Worm (Caenorhabditis elegans) whole organism, young adult: ENCODE results near the gene C11E4.7.
A peak's percentile ranks its signal among the peaks of the same experiment; 100 is the strongest.

Experiments
- B0019.2 ChIP-seq: fragments of 200-800 bp; sonication (Bioruptor generic); conservative IDR thresholded peaks from 2 replicates; pipeline ENCODE4 v1.3.6; 2022; ENCODE audit warnings: missing genetic modification reagents, missing genetic modification characterization, missing compliant biosample characterization
- B0035.1 ChIP-seq: sonication (generic microtip); optimal IDR thresholded peaks from 2 replicates; lab custom pipeline; 2016; ENCODE audit warnings: missing genetic modification characterization, mild to moderate bottlenecking, missing compliant biosample characterization, missing genotype, missing genetic modification reagents
- D2030.7 ChIP-seq: fragments of 200-800 bp; sonication (Bioruptor generic); IDR thresholded peaks from 2 replicates; pipeline ENCODE4 v1.3.6; 2022; ENCODE audit warnings: missing genetic modification reagents, missing genetic modification characterization, missing compliant biosample characterization
- F39B2.1 ChIP-seq: fragments of 200-800 bp; sonication (Bioruptor generic); IDR thresholded peaks from 2 replicates; pipeline ENCODE4 v1.3.6; 2022; ENCODE audit warnings: missing genetic modification reagents, missing genetic modification characterization, missing compliant biosample characterization
- F52B5.7 ChIP-seq: sonication (generic microtip); optimal IDR thresholded peaks from 2 replicates; lab custom pipeline; 2016; ENCODE audit warnings: mild to moderate bottlenecking, missing genetic modification characterization, missing compliant biosample characterization
- F55B11.4 ChIP-seq: sonication (generic microtip); optimal IDR thresholded peaks from 2 replicates; lab custom pipeline; 2016; ENCODE audit warnings: missing compliant biosample characterization, missing genetic modification characterization, borderline replicate concordance; ENCODE audit not compliant: insufficient read depth
- T07F8.4 ChIP-seq: sonication (generic microtip); optimal IDR thresholded peaks from 2 replicates; lab custom pipeline; 2016; ENCODE audit warnings: mild to moderate bottlenecking, missing genetic modification characterization, moderate library complexity, missing compliant biosample characterization
- Y53G8AR.9 ChIP-seq: fragments of 200-800 bp; sonication (Bioruptor generic); conservative IDR thresholded peaks from 2 replicates; pipeline ENCODE4 v1.3.6; 2022; ENCODE audit warnings: missing genetic modification reagents, missing genetic modification characterization, missing compliant biosample characterization
- Y56A3A.18 ChIP-seq: fragments of 200-800 bp; sonication (Bioruptor generic); IDR thresholded peaks from 2 replicates; pipeline ENCODE4 v1.3.6; 2022; ENCODE audit warnings: missing genetic modification reagents, missing genetic modification characterization, missing compliant biosample characterization
- Y95B8A.8 ChIP-seq: fragments of 200-800 bp; sonication (Bioruptor generic); IDR thresholded peaks from 2 replicates; pipeline ENCODE4 v1.3.6; 2022; ENCODE audit warnings: missing genetic modification reagents, missing genetic modification characterization, missing compliant biosample characterization
- ama-1 ChIP-seq, 3 experiments: fragments of 150-350 bp in 1 of 3; sonication (generic microtip) in 2 of 3; optimal IDR thresholded peaks; 2 replicates each; lab custom pipeline; 2014 to 2018; ENCODE audit warnings: missing biosample characterization in 2 of 3, missing genetic modification characterization in 2 of 3, missing genetic modification reagents in 2 of 3
- attf-3 ChIP-seq: fragments of 200-800 bp; sonication (Bioruptor generic); conservative IDR thresholded peaks from 2 replicates; pipeline ENCODE4 v1.3.6; 2022; ENCODE audit warnings: missing genetic modification reagents, missing genetic modification characterization, missing compliant biosample characterization
- attf-5 ChIP-seq: fragments of 200-800 bp; sonication (Bioruptor generic); optimal IDR thresholded peaks from 2 replicates; lab custom pipeline; 2018; ENCODE audit warnings: mild to moderate bottlenecking, missing genetic modification characterization, missing compliant biosample characterization
- ceh-100 ChIP-seq: fragments of 200-800 bp; sonication (Bioruptor generic); IDR thresholded peaks from 2 replicates; pipeline ENCODE4 v1.3.6; 2022; ENCODE audit warnings: missing genetic modification reagents, missing genetic modification characterization, missing compliant biosample characterization
- ceh-27 ChIP-seq: fragments of 200-800 bp; sonication (Bioruptor generic); optimal IDR thresholded peaks from 2 replicates; lab custom pipeline; 2018; ENCODE audit warnings: mild to moderate bottlenecking, missing genetic modification characterization, moderate library complexity, missing compliant biosample characterization
- ceh-58 ChIP-seq: fragments of 200-800 bp; sonication (Bioruptor generic); IDR thresholded peaks from 2 replicates; pipeline ENCODE4 v1.3.6; 2022; ENCODE audit warnings: missing genetic modification characterization, missing compliant biosample characterization
- ceh-91 ChIP-seq: fragments of 200-800 bp; sonication (Bioruptor generic); IDR thresholded peaks from 2 replicates; pipeline ENCODE4 v1.3.6; 2022; ENCODE audit warnings: missing genetic modification reagents, missing genetic modification characterization, missing compliant biosample characterization
- efl-1 ChIP-seq: fragments of 150-350 bp; optimal IDR thresholded peaks from 2 replicates; lab custom pipeline; 2014; ENCODE audit warnings: missing biosample characterization, missing genetic modification reagents, missing genetic modification characterization
- egl-18 ChIP-seq: fragments of 200-800 bp; sonication (Bioruptor generic); IDR thresholded peaks from 2 replicates; pipeline ENCODE4 v1.3.6; 2022; ENCODE audit warnings: missing genetic modification reagents, missing genetic modification characterization, missing compliant biosample characterization
- ekl-4 ChIP-seq: fragments of 200-800 bp; sonication (Bioruptor generic); IDR thresholded peaks from 2 replicates; pipeline ENCODE4 v1.3.6; 2022; ENCODE audit warnings: missing genetic modification reagents, missing genetic modification characterization, missing compliant biosample characterization
- ets-4 ChIP-seq: fragments of 200-800 bp; sonication (Bioruptor generic); optimal IDR thresholded peaks from 2 replicates; lab custom pipeline; 2018; ENCODE audit warnings: mild to moderate bottlenecking, missing genetic modification characterization, missing compliant biosample characterization
- fkh-3 ChIP-seq: sonication (generic microtip); optimal IDR thresholded peaks from 2 replicates; lab custom pipeline; 2016; ENCODE audit warnings: mild to moderate bottlenecking, missing genetic modification characterization, missing compliant biosample characterization
- gei-17 ChIP-seq: fragments of 200-800 bp; sonication (Bioruptor generic); optimal IDR thresholded peaks from 2 replicates; lab custom pipeline; 2018; ENCODE audit warnings: mild to moderate bottlenecking, missing genetic modification characterization, missing compliant biosample characterization
- hrde-1 ChIP-seq: sonication (generic microtip); optimal IDR thresholded peaks from 2 replicates; lab custom pipeline; 2016; ENCODE audit warnings: missing genetic modification characterization, mild to moderate bottlenecking, missing compliant biosample characterization, moderate library complexity, missing genotype, missing genetic modification reagents, borderline replicate concordance
- lin-54 ChIP-seq: fragments of 200-800 bp; sonication (Bioruptor generic); optimal IDR thresholded peaks from 2 replicates; lab custom pipeline; 2018; ENCODE audit warnings: mild to moderate bottlenecking, missing genetic modification characterization, missing compliant biosample characterization
- lsl-1 ChIP-seq: fragments of 200-800 bp; sonication (Bioruptor generic); optimal IDR thresholded peaks from 2 replicates; lab custom pipeline; 2018; ENCODE audit warnings: mild to moderate bottlenecking, missing genetic modification characterization, moderate library complexity, missing compliant biosample characterization
- lsy-27 ChIP-seq: sonication (generic microtip); optimal IDR thresholded peaks from 2 replicates; lab custom pipeline; 2017; ENCODE audit warnings: missing genetic modification characterization, mild to moderate bottlenecking, missing compliant biosample characterization, antibody characterized with exemption, missing genotype, borderline replicate concordance; ENCODE audit not compliant: insufficient read depth
- madf-10 ChIP-seq: sonication (generic microtip); optimal IDR thresholded peaks from 2 replicates; lab custom pipeline; 2016; ENCODE audit warnings: mild to moderate bottlenecking, missing genetic modification characterization, missing compliant biosample characterization
- madf-3 ChIP-seq: fragments of 200-800 bp; sonication (Bioruptor generic); IDR thresholded peaks from 2 replicates; pipeline ENCODE4 v1.3.6; 2022; ENCODE audit warnings: missing genetic modification reagents, missing genetic modification characterization, missing compliant biosample characterization
- madf-6 ChIP-seq: fragments of 200-800 bp; sonication (Bioruptor generic); IDR thresholded peaks from 2 replicates; pipeline ENCODE4 v1.3.6; 2022; ENCODE audit warnings: missing genetic modification reagents, missing genetic modification characterization, missing compliant biosample characterization
- mes-4 ChIP-seq: sonication (generic microtip); optimal IDR thresholded peaks from 2 replicates; lab custom pipeline; 2016; ENCODE audit warnings: missing genotype, missing genetic modification characterization, missing compliant biosample characterization
- nfya-2 ChIP-seq: fragments of 200-800 bp; sonication (Bioruptor generic); IDR thresholded peaks from 2 replicates; pipeline ENCODE4 v1.3.6; 2022; ENCODE audit warnings: missing genetic modification reagents, missing genetic modification characterization, missing compliant biosample characterization
- nhr-120 ChIP-seq: fragments of 200-800 bp; sonication (Bioruptor generic); IDR thresholded peaks from 2 replicates; pipeline ENCODE4 v1.3.6; 2022; ENCODE audit warnings: missing genetic modification characterization, missing compliant biosample characterization
- nhr-80 ChIP-seq: sonication (generic microtip); optimal IDR thresholded peaks from 2 replicates; lab custom pipeline; 2016; ENCODE audit warnings: missing genetic modification characterization, missing compliant biosample characterization
- nhr-90 ChIP-seq: sonication (generic microtip); optimal IDR thresholded peaks from 2 replicates; lab custom pipeline; 2016; ENCODE audit warnings: missing genotype, mild to moderate bottlenecking, missing genetic modification characterization, missing compliant biosample characterization
- repo-1 ChIP-seq: sonication (generic microtip); optimal IDR thresholded peaks from 2 replicates; lab custom pipeline; 2017; ENCODE audit warnings: mild to moderate bottlenecking, missing genetic modification characterization, missing compliant biosample characterization
- rpc-1 ChIP-seq, 2 experiments: fragments of 150-350 bp in 1 of 2; sonication (generic microtip) in 1 of 2; optimal IDR thresholded peaks; 2 replicates each; lab custom pipeline; 2014 to 2018; ENCODE audit warnings: missing biosample characterization in 1 of 2, missing genetic modification characterization in 1 of 2, missing genetic modification reagents in 1 of 2, missing genotype in 1 of 2
- snpc-1.3 ChIP-seq: sonication (generic microtip); optimal IDR thresholded peaks from 2 replicates; lab custom pipeline; 2017; ENCODE audit warnings: missing genetic modification characterization, mild to moderate bottlenecking, missing compliant biosample characterization, antibody characterized with exemption, moderate library complexity, missing genotype, missing genetic modification reagents; ENCODE audit not compliant: insufficient read depth
- somi-1 ChIP-seq: fragments of 200-800 bp; sonication (Bioruptor generic); optimal IDR thresholded peaks from 2 replicates; lab custom pipeline; 2018; ENCODE audit warnings: mild to moderate bottlenecking, missing genetic modification characterization, missing compliant biosample characterization
- sptf-2 ChIP-seq: fragments of 200-800 bp; sonication (Bioruptor generic); optimal IDR thresholded peaks from 2 replicates; lab custom pipeline; 2018; ENCODE audit warnings: mild to moderate bottlenecking, missing genetic modification characterization, missing compliant biosample characterization
- tlf-1 ChIP-seq: fragments of 200-800 bp; sonication (Bioruptor generic); optimal IDR thresholded peaks from 2 replicates; lab custom pipeline; 2018; ENCODE audit warnings: mild to moderate bottlenecking, missing genetic modification characterization, missing compliant biosample characterization
- ztf-18 ChIP-seq: sonication (generic microtip); optimal IDR thresholded peaks from 2 replicates; lab custom pipeline; 2016; ENCODE audit warnings: missing genotype, mild to moderate bottlenecking, missing genetic modification characterization, missing compliant biosample characterization
- ztf-22 ChIP-seq: fragments of 200-800 bp; sonication (Bioruptor generic); optimal IDR thresholded peaks from 2 replicates; lab custom pipeline; 2018; ENCODE audit warnings: mild to moderate bottlenecking, missing genetic modification characterization, moderate library complexity, missing compliant biosample characterization

Gene C11E4.7

DNA sequence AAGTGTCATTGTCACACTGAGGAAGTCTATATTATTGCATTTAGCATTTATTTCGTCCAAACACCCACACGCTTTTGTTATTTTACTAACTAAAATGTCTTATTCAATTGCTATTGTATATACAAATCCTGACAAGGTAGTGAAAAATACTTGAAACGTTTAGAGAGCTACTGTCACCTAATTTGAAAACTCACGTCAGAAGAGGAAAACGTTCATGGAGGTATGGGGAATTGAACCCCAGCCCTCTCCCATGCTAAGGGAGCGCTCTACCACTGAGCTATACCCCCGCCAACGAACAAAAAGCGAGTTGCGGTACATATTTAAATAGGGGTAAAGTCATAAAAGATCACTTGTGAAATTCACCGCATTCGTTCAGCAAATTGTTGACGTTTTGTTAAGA is 5.6 kb downstream of the C11E4.7 start (continued):
- TF ChIP-seq nhr-120 (no peak), madf-10 (tag; lab: Kevin White, UChicago) (peak; percentile 67), B0019.2 (no peak; the same call in 1 of the 2 replicates), F39B2.1 (GFP tag; lab: Robert Waterston, UW) (no peak), efl-1 (GFP tag; lab: Kevin White, UChicago) (no peak), ekl-4 (0 out of 2 replicates have a peak, but pooled peaks have one; percentile 40), tlf-1 (GFP tag; lab: Kevin White, UChicago) (peak; percentile 29), ztf-18 (peak; percentile 70), nfya-2 (GFP tag; lab: Robert Waterston, UW) (no peak), F55B11.4 (tag; lab: Kevin White, UChicago) (no peak), attf-5 (GFP tag; lab: Kevin White, UChicago) (peak; percentile 39), hrde-1 (tag; lab: Kevin White, UChicago) (peak; percentile 81), Y95B8A.8 (GFP tag; lab: Robert Waterston, UW) (no peak), madf-6 (GFP tag; lab: Robert Waterston, UW) (peak; percentile 48; the same call in 1 of the 2 replicates), mes-4 (no peak), ceh-58 (GFP tag; lab: Robert Waterston, UW) (no peak), fkh-3 (peak; percentile 68), nhr-90 (tag; lab: Kevin White, UChicago) (peak; percentile 72), somi-1 (GFP tag; lab: Kevin White, UChicago) (peak; percentile 53), F52B5.7 (tag; lab: Kevin White, UChicago) (no peak), nhr-80 (tag; lab: Kevin White, UChicago) (peak; percentile 39), T07F8.4 (peak; percentile 52), lin-54 (GFP tag; lab: Kevin White, UChicago) (no peak), ets-4 (GFP tag; lab: Kevin White, UChicago) (peak; percentile 43), D2030.7 (peak; percentile 70), ceh-27 (GFP tag; lab: Kevin White, UChicago) (peak; percentile 17), ceh-100 (0 out of 2 replicates have a peak, but pooled peaks have one; percentile 9), madf-3 (GFP tag; lab: Robert Waterston, UW) (no peak), Y56A3A.18 (GFP tag; lab: Robert Waterston, UW) (peak; percentile 81), Y53G8AR.9 (no peak), gei-17 (GFP tag; lab: Kevin White, UChicago) (no peak), lsy-27 (tag; lab: Kevin White, UChicago) (no peak), attf-3 (GFP tag; lab: Robert Waterston, UW) (no peak), sptf-2 (peak; percentile 52), B0035.1 (peak; percentile 24), rpc-1 (optimal IDR thresholded peaks at IDR 0.05; lab: Kevin White, UChicago) (peak; percentile 95), rpc-1 (tag; optimal IDR thresholded peaks at IDR 0.05; lab: Kevin White, UChicago) (peak; percentile 98), snpc-1.3 (tag; lab: Kevin White, UChicago) (no peak), ztf-22 (no peak), lsl-1 (GFP tag; lab: Kevin White, UChicago) (no peak), egl-18 (GFP tag; lab: Robert Waterston, UW) (0 out of 2 replicates have a peak, but pooled peaks have one; percentile 32), repo-1 (peak; percentile 40), ama-1 (optimal IDR thresholded peaks at IDR 0.05; lab: Kevin White, UChicago) (no peak), ama-1 (GFP tag; optimal IDR thresholded peaks at IDR 0.05; lab: Kevin White, UChicago) (peak in 1 of 2 experiments; percentile 82), ceh-91 (GFP tag; lab: Robert Waterston, UW) (no peak)
- TF ChIP-seq, all 124 proteins: peak for 63
